Worm (Caenorhabditis elegans) whole organism, mixed stage, embryonic: ENCODE results near the gene hecd-1.

Experiments
- lsy-2 ChIP-seq: fragments of 150-350 bp; optimal IDR thresholded peaks from 2 replicates; lab custom pipeline; 2014; ENCODE audit warnings: missing biosample characterization, missing genetic modification characterization
- mep-1 ChIP-seq: fragments of 150-350 bp; optimal IDR thresholded peaks from 2 replicates; lab custom pipeline; 2017; ENCODE audit warnings: missing biosample characterization, missing genetic modification reagents, missing genetic modification characterization, inconsistent platforms
- nhr-12 ChIP-seq: fragments of 150-350 bp; optimal IDR thresholded peaks from 2 replicates; lab custom pipeline; 2014; ENCODE audit warnings: missing biosample characterization, missing genetic modification characterization
- nhr-237 ChIP-seq: fragments of 150-350 bp; optimal IDR thresholded peaks from 2 replicates; lab custom pipeline; 2014; ENCODE audit warnings: missing biosample characterization, missing genetic modification characterization
- pha-4 ChIP-seq: fragments of 150-350 bp; optimal IDR thresholded peaks from 2 replicates; lab custom pipeline; 2018; ENCODE audit warnings: missing biosample characterization, missing genetic modification reagents, missing genetic modification characterization
- unc-120 ChIP-seq: sonication (generic microtip); optimal IDR thresholded peaks from 2 replicates; lab custom pipeline; 2017; ENCODE audit warnings: missing genetic modification characterization, missing compliant biosample characterization; ENCODE audit not compliant: poor library complexity, severe bottlenecking
- unc-39 ChIP-seq: fragments of 150-350 bp; optimal IDR thresholded peaks from 2 replicates; lab custom pipeline; 2014; ENCODE audit warnings: missing biosample characterization, missing genetic modification characterization

- TF ChIP-seq nhr-12 (no peak), pha-4 (tag; lab: Kevin White, UChicago) (no peak), mep-1 (no peak), unc-120 (no peak), nhr-237 (tag; lab: Kevin White, UChicago) (no peak), unc-39 (tag; lab: Kevin White, UChicago) (no peak), lsy-2 (no peak)
These were observed 22.0 kb upstream of the hecd-1 start, which contains the start of gene C42D4.18 for ce11 chrIV:7166553-7166952.
